Fruit fly (Drosophila melanogaster) whole organism, pupa: ENCODE data around the gene Mst57Dc.

Source experiments
- CG10348 ChIP-seq: fragments of 200-800 bp; sonication (Bioruptor generic); IDR thresholded peaks from 2 replicates; pipeline ENCODE4 v1.3.6; 2022; ENCODE audit warnings: missing biosample characterization, missing genetic modification characterization
- CG12605 ChIP-seq: fragments of 200-800 bp; sonication (Bioruptor generic); IDR thresholded peaks from 2 replicates; pipeline ENCODE4 v1.3.6; 2022; ENCODE audit warnings: missing biosample characterization, missing genetic modification characterization
- CG13204 ChIP-seq: fragments of 200-800 bp; sonication (Bioruptor generic); optimal IDR thresholded peaks from 2 replicates; lab custom pipeline; 2018; ENCODE audit warnings: missing biosample characterization, mild to moderate bottlenecking, missing genetic modification characterization, moderate library complexity
- CG14655 ChIP-seq: fragments of 200-800 bp; sonication (Bioruptor generic); optimal IDR thresholded peaks from 3 replicates; lab custom pipeline; 2017; ENCODE audit warnings: mild to moderate bottlenecking, missing biosample characterization, missing genetic modification reagents, missing genetic modification characterization
- CG15710 ChIP-seq: fragments of 200-800 bp; sonication (Bioruptor generic); optimal IDR thresholded peaks from 2 replicates; lab custom pipeline; 2018; ENCODE audit warnings: missing biosample characterization, mild to moderate bottlenecking, missing genetic modification characterization, moderate library complexity
- CG17806 ChIP-seq: fragments of 200-800 bp; sonication (Bioruptor generic); optimal IDR thresholded peaks from 2 replicates; lab custom pipeline; 2018; ENCODE audit warnings: missing biosample characterization, mild to moderate bottlenecking, missing genetic modification characterization, moderate library complexity
- CG32121 ChIP-seq: fragments of 200-800 bp; sonication (Bioruptor generic); IDR thresholded peaks from 2 replicates; pipeline ENCODE4 v1.3.6; 2022; ENCODE audit warnings: missing biosample characterization, missing genetic modification characterization
- CG34367 ChIP-seq: fragments of 200-800 bp; sonication (Bioruptor generic); optimal IDR thresholded peaks from 2 replicates; lab custom pipeline; 2018; ENCODE audit warnings: missing biosample characterization, mild to moderate bottlenecking, missing genetic modification characterization
- CG4496 ChIP-seq: fragments of 200-800 bp; sonication (Bioruptor generic); IDR thresholded peaks from 3 replicates; pipeline ENCODE4 v1.3.6; 2022; ENCODE audit warnings: missing biosample characterization, missing genetic modification characterization
- CG8159 ChIP-seq: fragments of 200-800 bp; sonication (Bioruptor generic); optimal IDR thresholded peaks from 3 replicates; lab custom pipeline; 2018; ENCODE audit warnings: missing biosample characterization, mild to moderate bottlenecking, missing genetic modification characterization, moderate library complexity
- CG8301 ChIP-seq: fragments of 200-800 bp; sonication (Bioruptor generic); optimal IDR thresholded peaks from 2 replicates; lab custom pipeline; 2018; ENCODE audit warnings: missing biosample characterization, mild to moderate bottlenecking, missing genetic modification characterization
- CG9948 ChIP-seq: fragments of 200-800 bp; sonication (Bioruptor generic); optimal IDR thresholded peaks from 2 replicates; lab custom pipeline; 2018; ENCODE audit warnings: missing biosample characterization, mild to moderate bottlenecking, missing genetic modification characterization, moderate library complexity
- D1 ChIP-seq: fragments of 200-800 bp; sonication (Bioruptor generic); optimal IDR thresholded peaks from 2 replicates; lab custom pipeline; 2018; ENCODE audit warnings: missing biosample characterization, mild to moderate bottlenecking, missing genetic modification characterization, moderate library complexity
- EcR ChIP-seq: fragments of 200-800 bp; sonication (Bioruptor generic); optimal IDR thresholded peaks from 3 replicates; lab custom pipeline; 2019; ENCODE audit warnings: missing biosample characterization, missing genetic modification characterization, mild to moderate bottlenecking, moderate library complexity, missing genetic modification reagents
- Ets98B ChIP-seq: fragments of 200-800 bp; sonication (Bioruptor generic); IDR thresholded peaks from 2 replicates; pipeline ENCODE4 v1.3.6; 2022; ENCODE audit warnings: missing biosample characterization, missing genetic modification characterization
- Pif1A ChIP-seq: fragments of 200-800 bp; sonication (Bioruptor generic); optimal IDR thresholded peaks from 3 replicates; lab custom pipeline; 2016; ENCODE audit warnings: missing biosample characterization, missing genetic modification characterization
- Pif1B ChIP-seq: fragments of 200-800 bp; sonication (Bioruptor generic); optimal IDR thresholded peaks from 3 replicates; lab custom pipeline; 2016; ENCODE audit warnings: missing biosample characterization, missing genetic modification characterization
- Snoo ChIP-seq: fragments of 200-800 bp; sonication (Bioruptor generic); optimal IDR thresholded peaks from 3 replicates; lab custom pipeline; 2017; ENCODE audit warnings: missing biosample characterization, mild to moderate bottlenecking, missing genetic modification characterization, inconsistent platforms
- fd96Ca ChIP-seq: fragments of 200-800 bp; sonication (Bioruptor generic); IDR thresholded peaks from 3 replicates; pipeline ENCODE4 v1.3.6; 2022; ENCODE audit warnings: missing biosample characterization, missing genetic modification characterization
- gl ChIP-seq: fragments of 200-800 bp; sonication (Bioruptor generic); optimal IDR thresholded peaks from 2 replicates; lab custom pipeline; 2018; ENCODE audit warnings: missing biosample characterization, mild to moderate bottlenecking, missing genetic modification characterization
- rn ChIP-seq: fragments of 200-800 bp; sonication (Bioruptor generic); IDR thresholded peaks from 2 replicates; pipeline ENCODE4 v1.3.6; 2022; ENCODE audit warnings: missing biosample characterization, missing genetic modification characterization

Gene Mst57Dc

dm6 chr3R:25806145-25806544 lies 23.4 kb downstream of the Mst57Dc start, which contains the start of gene BG642167:
BG642167 (plus strand) TSS chr3R:25806445.
- TF ChIP-seq CG4496 (GFP tag; lab: Robert Waterston, UW) (no peak), CG17806 (tag; lab: Kevin White, UChicago) (no peak), Ets98B (GFP tag; lab: Robert Waterston, UW) (no peak), EcR (GFP tag; lab: Kevin White, UChicago) (no peak), Snoo (no peak), CG15710 (tag; lab: Kevin White, UChicago) (no peak), D1 (tag; lab: Kevin White, UChicago) (no peak), CG14655 (GFP tag; lab: Kevin White, UChicago) (no peak), CG8159 (no peak), Pif1B (GFP tag; lab: Kevin White, UChicago) (no peak), CG32121 (GFP tag; lab: Robert Waterston, UW) (no peak), rn (GFP tag; lab: Robert Waterston, UW) (no peak), fd96Ca (GFP tag; lab: Robert Waterston, UW) (no peak), CG9948 (no peak), CG34367 (tag; lab: Kevin White, UChicago) (no peak), gl (tag; lab: Kevin White, UChicago) (no peak), CG12605 (GFP tag; lab: Robert Waterston, UW) (no peak), Pif1A (GFP tag; lab: Kevin White, UChicago) (no peak)
- TF ChIP-seq, all 21 proteins: peak for 0

- no peak for TF ChIP-seq CG14655 (GFP tag; lab: Kevin White, UChicago)
- TF ChIP-seq, all 21 proteins: peak for 0
These were observed 37.7 kb downstream of the Mst57Dc start for dm6 chr3R:25791807-25792206.

- TF ChIP-seq gl (tag; lab: Kevin White, UChicago) (no peak), D1 (tag; lab: Kevin White, UChicago) (no peak), Snoo (no peak), CG10348 (no peak), CG13204 (no peak), EcR (GFP tag; lab: Kevin White, UChicago) (no peak), CG14655 (GFP tag; lab: Kevin White, UChicago) (no peak), Ets98B (GFP tag; lab: Robert Waterston, UW) (no peak), CG17806 (tag; lab: Kevin White, UChicago) (no peak), CG8159 (no peak), CG4496 (GFP tag; lab: Robert Waterston, UW) (no peak), rn (GFP tag; lab: Robert Waterston, UW) (no peak), CG12605 (GFP tag; lab: Robert Waterston, UW) (no peak), fd96Ca (GFP tag; lab: Robert Waterston, UW) (no peak), CG32121 (GFP tag; lab: Robert Waterston, UW) (no peak), CG8301 (tag; lab: Kevin White, UChicago) (no peak), Pif1A (GFP tag; lab: Kevin White, UChicago) (no peak), CG9948 (no peak)
- TF ChIP-seq, all 21 proteins: peak for 0
These were observed 39.1 kb downstream of the Mst57Dc start, which contains the start of gene CG31093 for dm6 chr3R:25790371-25790770. CG31093 (minus strand) TSS chr3R:25790471.

- no peak for TF ChIP-seq CG8159
- no peak for TF ChIP-seq CG4496 (GFP tag; lab: Robert Waterston, UW)
- no peak for TF ChIP-seq CG9948
These were observed 40.1 kb downstream of the Mst57Dc start, which contains the start of gene CG31380 for dm6 chr3R:25789355-25789754. CG31380 (minus strand) TSS chr3R:25789455.

- TF ChIP-seq CG32121 (GFP tag; lab: Robert Waterston, UW) (no peak), CG10348 (no peak), Pif1A (GFP tag; lab: Kevin White, UChicago) (no peak), CG15710 (tag; lab: Kevin White, UChicago) (no peak), EcR (GFP tag; lab: Kevin White, UChicago) (no peak), CG12605 (GFP tag; lab: Robert Waterston, UW) (no peak), rn (GFP tag; lab: Robert Waterston, UW) (no peak), Ets98B (GFP tag; lab: Robert Waterston, UW) (no peak), gl (tag; lab: Kevin White, UChicago) (no peak), CG8301 (tag; lab: Kevin White, UChicago) (no peak), CG8159 (no peak), D1 (tag; lab: Kevin White, UChicago) (no peak), fd96Ca (GFP tag; lab: Robert Waterston, UW) (no peak), CG9948 (no peak), CG34367 (tag; lab: Kevin White, UChicago) (no peak), Pif1B (GFP tag; lab: Kevin White, UChicago) (no peak), CG17806 (tag; lab: Kevin White, UChicago) (no peak), CG14655 (GFP tag; lab: Kevin White, UChicago) (no peak)
These were observed 42.3 kb downstream of the Mst57Dc start, which contains the start of gene CG4960 for dm6 chr3R:25787198-25787597. CG4960 (minus strand) TSS chr3R:25787298.

dm6 chr3R:25782855-25783424 lies 46.6 kb downstream of the Mst57Dc start:
- no peak for TF ChIP-seq rn (GFP tag; lab: Robert Waterston, UW)
- no peak for TF ChIP-seq Snoo
- no peak for TF ChIP-seq CG8159
- no peak for TF ChIP-seq gl (tag; lab: Kevin White, UChicago)
- TF ChIP-seq Pif1A (GFP tag; lab: Kevin White, UChicago): no peak
- no peak for TF ChIP-seq CG14655 (GFP tag; lab: Kevin White, UChicago)
- no peak for TF ChIP-seq D1 (tag; lab: Kevin White, UChicago)
- TF ChIP-seq CG9948: no peak
- TF ChIP-seq Ets98B (GFP tag; lab: Robert Waterston, UW): no peak
- no peak for TF ChIP-seq EcR (GFP tag; lab: Kevin White, UChicago)
- TF ChIP-seq fd96Ca (GFP tag; lab: Robert Waterston, UW): no peak
- TF ChIP-seq CG8301 (tag; lab: Kevin White, UChicago): no peak
- TF ChIP-seq CG13204: no peak
- no peak for TF ChIP-seq CG34367 (tag; lab: Kevin White, UChicago)
- TF ChIP-seq CG32121 (GFP tag; lab: Robert Waterston, UW): no peak
- TF ChIP-seq CG12605 (GFP tag; lab: Robert Waterston, UW): no peak
